Fruit fly (Drosophila melanogaster) whole organism, embryonic: ENCODE data around the gene Tim17a2.

Experiments used
- C15 ChIP-seq: fragments of 200-800 bp; sonication (Bioruptor generic); IDR thresholded peaks from 3 replicates; pipeline ENCODE4 v1.3.6; 2022; ENCODE audit warnings: missing biosample characterization, missing genetic modification characterization
- CG14667 ChIP-seq: fragments of 200-800 bp; sonication (Bioruptor generic); IDR thresholded peaks from 2 replicates; pipeline ENCODE4 v1.3.6; 2022; ENCODE audit warnings: missing biosample characterization, missing genetic modification characterization
- CG1647 ChIP-seq: fragments of 200-800 bp; sonication (Bioruptor generic); optimal IDR thresholded peaks from 3 replicates; lab custom pipeline; 2016; ENCODE audit warnings: missing biosample characterization, missing genetic modification characterization
- CG17361 ChIP-seq: fragments of 200-800 bp; sonication (Bioruptor generic); IDR thresholded peaks from 3 replicates; pipeline ENCODE4 v1.3.6; 2022; ENCODE audit warnings: missing biosample characterization, missing genetic modification characterization
- CG2120 ChIP-seq: fragments of 200-800 bp; sonication (Bioruptor generic); optimal IDR thresholded peaks from 3 replicates; lab custom pipeline; 2016; ENCODE audit warnings: missing biosample characterization, missing genetic modification characterization
- CG32772 ChIP-seq: fragments of 200-800 bp; sonication (Bioruptor generic); IDR thresholded peaks from 2 replicates; pipeline ENCODE4 v1.3.6; 2022; ENCODE audit warnings: missing biosample characterization, missing genetic modification characterization
- CG3407 ChIP-seq: fragments of 200-800 bp; sonication (Bioruptor generic); optimal IDR thresholded peaks from 2 replicates; lab custom pipeline; 2018; ENCODE audit warnings: missing biosample characterization, mild to moderate bottlenecking, missing genetic modification characterization
- CG3995 ChIP-seq: fragments of 200-800 bp; sonication (Bioruptor generic); optimal IDR thresholded peaks from 3 replicates; lab custom pipeline; 2016; ENCODE audit warnings: missing biosample characterization, missing genetic modification characterization
- CG5180 ChIP-seq: fragments of 200-800 bp; sonication (Bioruptor generic); optimal IDR thresholded peaks from 3 replicates; lab custom pipeline; 2017; ENCODE audit warnings: missing biosample characterization, missing genetic modification characterization, mild to moderate bottlenecking, moderate library complexity, missing genetic modification reagents
- CG7556 ChIP-seq: fragments of 200-800 bp; sonication (Bioruptor generic); optimal IDR thresholded peaks from 2 replicates; lab custom pipeline; 2017; ENCODE audit warnings: missing biosample characterization, mild to moderate bottlenecking, missing genetic modification characterization
- CG8388 ChIP-seq: fragments of 200-800 bp; sonication (Bioruptor generic); optimal IDR thresholded peaks from 2 replicates; lab custom pipeline; 2019; ENCODE audit warnings: missing biosample characterization, mild to moderate bottlenecking, missing genetic modification characterization, moderate library complexity
- CG8478 ChIP-seq: fragments of >200 bp; optimal IDR thresholded peaks from 2 replicates; lab custom pipeline; 2018
- CG9437 ChIP-seq: fragments of 200-800 bp; sonication (Bioruptor generic); optimal IDR thresholded peaks from 2 replicates; lab custom pipeline; 2018; ENCODE audit warnings: missing biosample characterization, mild to moderate bottlenecking, missing genetic modification characterization
- D19A ChIP-seq: fragments of 200-800 bp; optimal IDR thresholded peaks from 3 replicates; lab custom pipeline; 2019; ENCODE audit warnings: missing biosample characterization, mild to moderate bottlenecking, missing genetic modification characterization, moderate library complexity
- Dfd ChIP-seq, 2 experiments: fragments of >200 bp; optimal IDR thresholded peaks; 2 replicates each; lab custom pipeline; 2017; ENCODE audit warnings: missing biosample characterization in 2 of 2, missing genetic modification characterization in 2 of 2
- Gug ChIP-seq: fragments of 200-800 bp; sonication (Bioruptor generic); IDR thresholded peaks from 4 replicates; pipeline ENCODE4 v1.3.6; 2022; ENCODE audit warnings: missing biosample characterization, missing genetic modification characterization
- HmgZ ChIP-seq: fragments of 200-800 bp; sonication (Bioruptor generic); optimal IDR thresholded peaks from 2 replicates; lab custom pipeline; 2018; ENCODE audit warnings: missing biosample characterization, mild to moderate bottlenecking, missing genetic modification characterization
- Jarid2 ChIP-seq: fragments of 200-800 bp; sonication (Bioruptor generic); optimal IDR thresholded peaks from 3 replicates; lab custom pipeline; 2017; ENCODE audit warnings: mild to moderate bottlenecking, missing biosample characterization, missing genetic modification reagents, missing genetic modification characterization
- Kr ChIP-seq: fragments of 200-800 bp; sonication (Bioruptor generic); optimal IDR thresholded peaks from 2 replicates; lab custom pipeline; 2017; ENCODE audit warnings: missing biosample characterization, mild to moderate bottlenecking, missing genetic modification characterization
- Med ChIP-seq: fragments of 200-800 bp; sonication (Bioruptor generic); peaks from one replicate; lab custom pipeline; 2016; ENCODE audit warnings: missing biosample characterization, missing genetic modification characterization, mild to moderate bottlenecking, inconsistent platforms, moderate library complexity
- Meics ChIP-seq: fragments of 200-800 bp; sonication (Bioruptor generic); optimal IDR thresholded peaks from 2 replicates; lab custom pipeline; 2017; ENCODE audit warnings: missing biosample characterization, mild to moderate bottlenecking, missing genetic modification characterization
- Mrtf ChIP-seq: fragments of 200-800 bp; sonication (Bioruptor generic); IDR thresholded peaks from 3 replicates; pipeline ENCODE4 v1.3.6; 2022; ENCODE audit warnings: missing biosample characterization, missing genetic modification characterization
- NC2β ChIP-seq: fragments of 200-800 bp; sonication (Bioruptor generic); optimal IDR thresholded peaks from 2 replicates; lab custom pipeline; 2016; ENCODE audit warnings: missing biosample characterization, missing genetic modification characterization
- Nf-YC ChIP-seq: fragments of 200-800 bp; optimal IDR thresholded peaks from 3 replicates; lab custom pipeline; 2019; ENCODE audit warnings: missing biosample characterization, mild to moderate bottlenecking, missing genetic modification characterization, moderate library complexity
- Usf ChIP-seq: fragments of 200-800 bp; sonication (Bioruptor generic); optimal IDR thresholded peaks from 2 replicates; lab custom pipeline; 2017; ENCODE audit warnings: missing genotype, missing biosample characterization, missing genetic modification characterization
- az2 ChIP-seq: fragments of 200-800 bp; sonication (Bioruptor generic); optimal IDR thresholded peaks from 3 replicates; lab custom pipeline; 2016; ENCODE audit warnings: missing biosample characterization, missing genetic modification characterization
- bsh ChIP-seq, 2 experiments: fragments of 200-800 bp; sonication (Bioruptor generic); optimal IDR thresholded peaks; 2 replicates each; lab custom pipeline; 2017 to 2018; ENCODE audit warnings: mild to moderate bottlenecking in 2 of 2, missing biosample characterization in 2 of 2, missing genetic modification characterization in 2 of 2, moderate library complexity in 1 of 2
- cas ChIP-seq: fragments of 200-800 bp; sonication (Bioruptor generic); IDR thresholded peaks from 2 replicates; pipeline ENCODE4 v1.3.6; 2022; ENCODE audit warnings: missing biosample characterization, missing genetic modification characterization
- dmrt11E ChIP-seq: fragments of 200-800 bp; sonication (Bioruptor generic); optimal IDR thresholded peaks from 3 replicates; lab custom pipeline; 2018; ENCODE audit warnings: missing biosample characterization, mild to moderate bottlenecking, missing genetic modification characterization, moderate library complexity
- grn ChIP-seq: fragments of 200-800 bp; sonication (Bioruptor generic); optimal IDR thresholded peaks from 3 replicates; lab custom pipeline; 2017; ENCODE audit warnings: missing biosample characterization, missing genetic modification characterization
- lbe ChIP-seq: fragments of 200-800 bp; sonication (Bioruptor generic); optimal IDR thresholded peaks from 2 replicates; lab custom pipeline; 2016; ENCODE audit warnings: missing biosample characterization, mild to moderate bottlenecking, missing genetic modification characterization
- lmd ChIP-seq: fragments of 200-800 bp; sonication (Bioruptor generic); IDR thresholded peaks from 2 replicates; pipeline ENCODE4 v1.3.6; 2022; ENCODE audit warnings: missing biosample characterization, missing genetic modification characterization
- lov ChIP-seq, 2 experiments: fragments of 200-800 bp in 1 of 2; fragments of >200 bp in 1 of 2; sonication (Bioruptor generic) in 1 of 2; IDR thresholded peaks in 1 of 2; optimal IDR thresholded peaks in 1 of 2; 2 replicates in 1 of 2; 3 replicates in 1 of 2; pipeline versions ENCODE4 v1.3.6 to Lab custom; 2017 to 2022; ENCODE audit warnings: missing biosample characterization in 1 of 2, missing genetic modification characterization in 1 of 2
- nau ChIP-seq: fragments of 200-800 bp; sonication (Bioruptor generic); optimal IDR thresholded peaks from 3 replicates; lab custom pipeline; 2017; ENCODE audit warnings: missing biosample characterization, mild to moderate bottlenecking, missing genetic modification characterization, missing genetic modification reagents
- pfk ChIP-seq: fragments of 200-800 bp; sonication (Bioruptor generic); optimal IDR thresholded peaks from 2 replicates; lab custom pipeline; 2018; ENCODE audit warnings: missing biosample characterization, mild to moderate bottlenecking, missing genetic modification characterization, moderate library complexity
- phol ChIP-seq: fragments of 200-800 bp; sonication (Bioruptor generic); optimal IDR thresholded peaks from 3 replicates; lab custom pipeline; 2018; ENCODE audit warnings: missing biosample characterization, mild to moderate bottlenecking, missing genetic modification characterization, moderate library complexity
- psq ChIP-seq: fragments of 200-800 bp; sonication (Bioruptor generic); optimal IDR thresholded peaks from 2 replicates; lab custom pipeline; 2017; ENCODE audit warnings: missing biosample characterization, missing genetic modification characterization
- repo ChIP-seq: fragments of 200-800 bp; sonication (Bioruptor generic); optimal IDR thresholded peaks from 2 replicates; lab custom pipeline; 2016; ENCODE audit warnings: missing biosample characterization, missing genetic modification characterization
- seq ChIP-seq: fragments of 200-800 bp; sonication (Bioruptor generic); IDR thresholded peaks from 2 replicates; pipeline ENCODE4 v1.3.6; 2022; ENCODE audit warnings: missing biosample characterization, missing genetic modification characterization
- so ChIP-seq: fragments of 200-800 bp; sonication (Bioruptor generic); IDR thresholded peaks from 3 replicates; pipeline ENCODE4 v1.3.6; 2022; ENCODE audit warnings: missing biosample characterization, missing genetic modification characterization
- tgo ChIP-seq: fragments of 200-800 bp; sonication (Bioruptor generic); IDR thresholded peaks from 3 replicates; pipeline ENCODE4 v1.3.6; 2022; ENCODE audit warnings: missing biosample characterization, missing genetic modification characterization
- toy ChIP-seq: fragments of 200-800 bp; sonication (Bioruptor generic); IDR thresholded peaks from 2 replicates; pipeline ENCODE4 v1.3.6; 2022; ENCODE audit warnings: missing biosample characterization, missing genetic modification characterization
- wdn ChIP-seq: fragments of 200-800 bp; sonication (Bioruptor generic); IDR thresholded peaks from 2 replicates; pipeline ENCODE4 v1.3.6; 2022; ENCODE audit warnings: missing biosample characterization, missing genetic modification characterization

Gene Tim17a2

dm6 chr3R:5270806-5271205, 8.3 kb upstream of the Tim17a2 start (continued):
- TF ChIP-seq Usf (GFP tag; lab: Kevin White, UChicago), result no peak
- no peak for TF ChIP-seq repo (GFP tag; lab: Kevin White, UChicago)
- no peak for TF ChIP-seq NC2β (GFP tag; lab: Kevin White, UChicago)
- no peak for TF ChIP-seq CG5180 (GFP tag; lab: Kevin White, UChicago)
- no peak for TF ChIP-seq toy
- 0 out of 2 replicates have a peak, but pooled peaks have one; percentile 13 for TF ChIP-seq seq
- no peak for TF ChIP-seq az2 (GFP tag; lab: Kevin White, UChicago)
- TF ChIP-seq CG32772, result no peak
- no peak for TF ChIP-seq wdn (GFP tag; lab: Robert Waterston, UW)
- TF ChIP-seq lmd, result no peak; the same call in 1 of the 2 replicates
- no peak for TF ChIP-seq Kr (GFP tag; lab: Kevin White, UChicago)
- no peak for TF ChIP-seq CG8478 (lab: Kevin White, UChicago)
- TF ChIP-seq Meics (GFP tag; lab: Kevin White, UChicago), result peak; percentile 16
- TF ChIP-seq cas (GFP tag; lab: Robert Waterston, UW), result no peak
- no peak for TF ChIP-seq pfk (GFP tag; lab: Kevin White, UChicago)
- peak; percentile 4 for TF ChIP-seq Nf-YC (tag; lab: Kevin White, UChicago)
- no peak for TF ChIP-seq grn (GFP tag; lab: Kevin White, UChicago)
- TF ChIP-seq bsh (GFP tag; optimal IDR thresholded peaks at IDR 0.05; lab: Kevin White, UChicago), result no peak
- no peak for TF ChIP-seq Jarid2
- TF ChIP-seq CG1647 (GFP tag; lab: Kevin White, UChicago), result no peak
- TF ChIP-seq tgo (GFP tag; lab: Robert Waterston, UW), result no peak
- no peak for TF ChIP-seq Mrtf (GFP tag; lab: Robert Waterston, UW)
- no peak for TF ChIP-seq CG3407 (GFP tag; lab: Kevin White, UChicago)
- peak; percentile 79 for TF ChIP-seq Med (GFP tag; lab: Kevin White, UChicago)
- no peak for TF ChIP-seq CG14667
- peak; percentile 11; the same call in 2 of the 4 replicates for TF ChIP-seq Gug
- TF ChIP-seq phol, result no peak
- TF ChIP-seq lov (optimal IDR thresholded peaks at IDR 0.05; lab: Kevin White, UChicago), result no peak
- TF ChIP-seq lov (GFP tag; IDR thresholded peaks at IDR 0.05; lab: Robert Waterston, UW), result no peak
- TF ChIP-seq CG17361 (GFP tag; lab: Robert Waterston, UW), result peak; percentile 16; the same call in 1 of the 3 replicates
- no peak for TF ChIP-seq D19A (tag; lab: Kevin White, UChicago)
- TF ChIP-seq CG2120 (GFP tag; lab: Kevin White, UChicago), result peak; percentile 10
- no peak for TF ChIP-seq so (GFP tag; lab: Robert Waterston, UW)
- TF ChIP-seq Dfd (GFP tag; optimal IDR thresholded peaks at IDR 0.05; lab: Kevin White, UChicago), result no peak
- TF ChIP-seq CG8388 (GFP tag; lab: Kevin White, UChicago), result peak; percentile 99
- no peak for TF ChIP-seq nau (GFP tag; lab: Kevin White, UChicago)
- peak; percentile 27; the same call in 1 of the 3 replicates for TF ChIP-seq C15 (GFP tag; lab: Robert Waterston, UW)
- TF ChIP-seq dmrt11E, result no peak
- no peak for TF ChIP-seq psq
- no peak for TF ChIP-seq lbe (GFP tag; lab: Kevin White, UChicago)

dm6 chr3R:5268495-5268894, 6.0 kb upstream of the Tim17a2 start:
- peak; percentile 11 for TF ChIP-seq HmgZ (tag; lab: Kevin White, UChicago)
- TF ChIP-seq CG9437, result peak; percentile 97
- TF ChIP-seq CG7556, result no peak
- peak; percentile 77 for TF ChIP-seq CG3995
- peak; percentile 31 for TF ChIP-seq lbe (GFP tag; lab: Kevin White, UChicago)
